Fruit fly (Drosophila melanogaster) whole organism: ENCODE results near the gene CG14506.

Experiments
- CG8478 ChIP-seq: fragments of >200 bp; optimal IDR thresholded peaks from 2 replicates; lab custom pipeline; 2018; ENCODE audit warnings: inconsistent platforms
- Dll ChIP-seq: fragments of >200 bp; optimal IDR thresholded peaks from 2 replicates; lab custom pipeline; 2017
- EcR ChIP-seq, 2 experiments: fragments of >200 bp; optimal IDR thresholded peaks; 2 replicates each; lab custom pipeline; 2017; ENCODE audit warnings: missing biosample characterization in 2 of 2, missing genetic modification characterization in 2 of 2, missing genetic modification reagents in 2 of 2
- pan ChIP-seq: fragments of >200 bp; optimal IDR thresholded peaks from 2 replicates; lab custom pipeline; 2017
- psq ChIP-seq: fragments of >200 bp; optimal IDR thresholded peaks from 2 replicates; lab custom pipeline; 2017
- usp ChIP-seq: fragments of >200 bp; optimal IDR thresholded peaks from 2 replicates; lab custom pipeline; 2017; ENCODE audit warnings: missing biosample characterization, missing genetic modification characterization, mixed read lengths

dm6 chr3R:29297815-29298214, 835 bp upstream of the CG14506 start:
- TF ChIP-seq psq (lab: Kevin White, UChicago) (no peak), Dll (lab: Kevin White, UChicago) (no peak), EcR (GFP tag; optimal IDR thresholded peaks at IDR 0.05; lab: Kevin White, UChicago) (no peak), usp (GFP tag; lab: Kevin White, UChicago) (no peak), pan (lab: Kevin White, UChicago) (no peak), CG8478 (lab: Kevin White, UChicago) (no peak)
